Fruit fly (Drosophila melanogaster) whole organism, embryonic: Measurements from ENCODE around the gene CG13088.

Source experiments
- Adf1 ChIP-seq: fragments of 200-800 bp; sonication (Bioruptor generic); IDR thresholded peaks from 2 replicates; pipeline ENCODE4 v1.3.6; 2022; ENCODE audit warnings: missing biosample characterization, missing genetic modification characterization
- Bgb ChIP-seq: fragments of 200-800 bp; sonication (Bioruptor generic); IDR thresholded peaks from 2 replicates; pipeline ENCODE4 v1.3.6; 2022; ENCODE audit warnings: missing biosample characterization, missing genetic modification characterization; ENCODE audit not compliant: partially characterized antibody
- CG10366 ChIP-seq: fragments of 200-800 bp; sonication (Bioruptor generic); IDR thresholded peaks from 2 replicates; pipeline ENCODE4 v1.3.6; 2022; ENCODE audit warnings: missing biosample characterization, missing genetic modification characterization
- CG10543 ChIP-seq: fragments of 200-800 bp; sonication (Bioruptor generic); optimal IDR thresholded peaks from 3 replicates; lab custom pipeline; 2017; ENCODE audit warnings: missing biosample characterization, mild to moderate bottlenecking, missing genetic modification characterization, moderate library complexity
- CG11695 ChIP-seq: fragments of 200-800 bp; sonication (Bioruptor generic); IDR thresholded peaks from 3 replicates; pipeline ENCODE4 v1.3.6; 2022; ENCODE audit warnings: missing biosample characterization, missing genetic modification characterization
- CG12391 ChIP-seq: fragments of 200-800 bp; sonication (Bioruptor generic); optimal IDR thresholded peaks from 3 replicates; lab custom pipeline; 2018; ENCODE audit warnings: missing biosample characterization, mild to moderate bottlenecking, missing genetic modification characterization, moderate library complexity
- CG13296 ChIP-seq: fragments of 200-800 bp; sonication (Bioruptor generic); optimal IDR thresholded peaks from 3 replicates; lab custom pipeline; 2018; ENCODE audit warnings: missing biosample characterization, mild to moderate bottlenecking, missing genetic modification characterization
- CG2199 ChIP-seq: fragments of 200-800 bp; sonication (Bioruptor generic); IDR thresholded peaks from 3 replicates; pipeline ENCODE4 v1.3.6; 2022; ENCODE audit warnings: missing biosample characterization, missing genetic modification characterization
- CG2202 ChIP-seq: fragments of 200-800 bp; sonication (Bioruptor generic); optimal IDR thresholded peaks from 2 replicates; lab custom pipeline; 2018; ENCODE audit warnings: missing biosample characterization, mild to moderate bottlenecking, missing genetic modification characterization
- CG30403 ChIP-seq: fragments of 200-800 bp; sonication (Bioruptor generic); optimal IDR thresholded peaks from 3 replicates; lab custom pipeline; 2016; ENCODE audit warnings: missing biosample characterization, missing genetic modification characterization
- CG31365 ChIP-seq: fragments of 200-800 bp; sonication (Bioruptor generic); optimal IDR thresholded peaks from 2 replicates; lab custom pipeline; 2018; ENCODE audit warnings: missing biosample characterization, mild to moderate bottlenecking, missing genetic modification characterization
- CG34376 ChIP-seq: fragments of 200-800 bp; sonication (Bioruptor generic); optimal IDR thresholded peaks from 2 replicates; lab custom pipeline; 2018; ENCODE audit warnings: missing biosample characterization, mild to moderate bottlenecking, missing genetic modification characterization
- CG3838 ChIP-seq: fragments of 200-800 bp; sonication (Bioruptor generic); optimal IDR thresholded peaks from 3 replicates; lab custom pipeline; 2016; ENCODE audit warnings: missing biosample characterization, missing genetic modification characterization
- CG42726 ChIP-seq: fragments of 200-800 bp; sonication (Bioruptor generic); IDR thresholded peaks from 2 replicates; pipeline ENCODE4 v1.3.6; 2022; ENCODE audit warnings: missing biosample characterization, missing genetic modification characterization; ENCODE audit not compliant: partially characterized antibody
- CG6765 ChIP-seq: fragments of 200-800 bp; sonication (Bioruptor generic); optimal IDR thresholded peaks from 3 replicates; lab custom pipeline; 2017; ENCODE audit warnings: missing biosample characterization, mild to moderate bottlenecking, missing genetic modification characterization
- CG8290 ChIP-seq, 3 experiments: fragments of 200-800 bp; sonication (Bioruptor generic); optimal IDR thresholded peaks; 2 replicates each; lab custom pipeline; 2016 to 2019; ENCODE audit warnings: missing biosample characterization in 3 of 3, missing genetic modification characterization in 3 of 3, mild to moderate bottlenecking in 2 of 3, moderate library complexity in 1 of 3
- CG8924 ChIP-seq: fragments of 200-800 bp; optimal IDR thresholded peaks from 3 replicates; lab custom pipeline; 2019; ENCODE audit warnings: missing biosample characterization, mild to moderate bottlenecking, missing genetic modification characterization, moderate library complexity
- CG9932 ChIP-seq: fragments of 200-800 bp; sonication (Bioruptor generic); IDR thresholded peaks from 2 replicates; pipeline ENCODE4 v1.3.6; 2022; ENCODE audit warnings: missing biosample characterization, missing genetic modification characterization
- CrebB ChIP-seq: fragments of 200-800 bp; sonication (Bioruptor generic); optimal IDR thresholded peaks from 3 replicates; lab custom pipeline; 2018; ENCODE audit warnings: missing biosample characterization, mild to moderate bottlenecking, missing genetic modification characterization
- Dad ChIP-seq: fragments of 200-800 bp; sonication (Bioruptor generic); optimal IDR thresholded peaks from 3 replicates; lab custom pipeline; 2016; ENCODE audit warnings: missing biosample characterization, missing genetic modification characterization
- Dbx ChIP-seq: fragments of 200-800 bp; sonication (Bioruptor generic); IDR thresholded peaks from 3 replicates; pipeline ENCODE4 v1.3.6; 2022; ENCODE audit warnings: missing biosample characterization, missing genetic modification characterization
- Drgx ChIP-seq: fragments of 200-800 bp; sonication (Bioruptor generic); IDR thresholded peaks from 2 replicates; pipeline ENCODE4 v1.3.6; 2022; ENCODE audit warnings: missing biosample characterization, missing genetic modification characterization
- Eip74EF ChIP-seq, 2 experiments: fragments of 200-800 bp in 1 of 2; fragments of >200 bp in 1 of 2; sonication (Bioruptor generic) in 1 of 2; optimal IDR thresholded peaks; 2 replicates each; lab custom pipeline; 2017 to 2019; ENCODE audit warnings: missing biosample characterization in 2 of 2, missing genetic modification characterization in 2 of 2, mild to moderate bottlenecking in 1 of 2, moderate library complexity in 1 of 2
- GATAe ChIP-seq: fragments of 200-800 bp; sonication (Bioruptor generic); conservative IDR thresholded peaks from 2 replicates; pipeline ENCODE4 v1.3.6; 2022; ENCODE audit warnings: missing biosample characterization, missing genetic modification characterization
- HHEX ChIP-seq: fragments of 200-800 bp; sonication (Bioruptor generic); optimal IDR thresholded peaks from 3 replicates; lab custom pipeline; 2017; ENCODE audit warnings: missing biosample characterization, mild to moderate bottlenecking, missing genetic modification characterization, missing genetic modification reagents
- Hmr ChIP-seq: fragments of 200-800 bp; sonication (Bioruptor generic); optimal IDR thresholded peaks from 3 replicates; lab custom pipeline; 2017; ENCODE audit warnings: mild to moderate bottlenecking, missing biosample characterization, missing genetic modification reagents, missing genetic modification characterization
- Jarid2 ChIP-seq: fragments of 200-800 bp; sonication (Bioruptor generic); optimal IDR thresholded peaks from 3 replicates; lab custom pipeline; 2017; ENCODE audit warnings: mild to moderate bottlenecking, missing biosample characterization, missing genetic modification reagents, missing genetic modification characterization
- MTF-1 ChIP-seq: fragments of 200-800 bp; sonication (Bioruptor generic); optimal IDR thresholded peaks from 2 replicates; lab custom pipeline; 2018; ENCODE audit warnings: missing biosample characterization, mild to moderate bottlenecking, missing genetic modification characterization, borderline replicate concordance
- Nf-YC ChIP-seq: fragments of 200-800 bp; optimal IDR thresholded peaks from 3 replicates; lab custom pipeline; 2019; ENCODE audit warnings: missing biosample characterization, mild to moderate bottlenecking, missing genetic modification characterization, moderate library complexity
- Rfx ChIP-seq: fragments of 200-800 bp; sonication (Bioruptor generic); IDR thresholded peaks from 2 replicates; pipeline ENCODE4 v1.3.6; 2022; ENCODE audit warnings: missing biosample characterization, missing genetic modification characterization
- ap ChIP-seq: fragments of 200-800 bp; sonication (Bioruptor generic); IDR thresholded peaks from 2 replicates; pipeline ENCODE4 v1.3.6; 2022; ENCODE audit warnings: missing biosample characterization, missing genetic modification characterization
- bowl ChIP-seq: fragments of 200-800 bp; sonication (Bioruptor generic); IDR thresholded peaks from 2 replicates; pipeline ENCODE4 v1.3.6; 2022; ENCODE audit warnings: missing biosample characterization, missing genetic modification characterization
- caup ChIP-seq: fragments of 200-800 bp; sonication (Bioruptor generic); optimal IDR thresholded peaks from 3 replicates; lab custom pipeline; 2017; ENCODE audit warnings: missing biosample characterization, mild to moderate bottlenecking, missing genetic modification characterization, moderate library complexity; ENCODE audit not compliant: severe bottlenecking
- chm ChIP-seq: fragments of 200-800 bp; sonication (Bioruptor generic); IDR thresholded peaks from 2 replicates; pipeline ENCODE4 v1.3.6; 2022; ENCODE audit warnings: missing biosample characterization, missing genetic modification characterization
- ci ChIP-seq: fragments of 200-800 bp; sonication (Bioruptor generic); IDR thresholded peaks from 3 replicates; pipeline ENCODE4 v1.3.6; 2022; ENCODE audit warnings: missing biosample characterization, missing genetic modification characterization
- crol ChIP-seq: fragments of 200-800 bp; sonication (Bioruptor generic); IDR thresholded peaks from 2 replicates; pipeline ENCODE4 v1.3.6; 2022; ENCODE audit warnings: missing biosample characterization, missing genetic modification characterization
- cwo ChIP-seq: fragments of 200-800 bp; sonication (Bioruptor generic); optimal IDR thresholded peaks from 3 replicates; lab custom pipeline; 2017; ENCODE audit warnings: missing biosample characterization, missing genetic modification characterization, mild to moderate bottlenecking, moderate library complexity, missing genetic modification reagents
- eve ChIP-seq, 2 experiments: fragments of >200 bp; optimal IDR thresholded peaks; 2 replicates each; lab custom pipeline; 2017; ENCODE audit warnings: missing biosample characterization in 2 of 2, missing genetic modification characterization in 2 of 2
- lab ChIP-seq: fragments of 200-800 bp; sonication (Bioruptor generic); optimal IDR thresholded peaks from 3 replicates; lab custom pipeline; 2017; ENCODE audit warnings: missing biosample characterization, missing genetic modification characterization, mild to moderate bottlenecking, moderate library complexity, missing genetic modification reagents
- nom ChIP-seq: fragments of 200-800 bp; sonication (Bioruptor generic); optimal IDR thresholded peaks from 2 replicates; lab custom pipeline; 2017; ENCODE audit warnings: missing biosample characterization, missing genetic modification characterization, mild to moderate bottlenecking, moderate library complexity, missing genetic modification reagents
- ranshi ChIP-seq: fragments of 200-800 bp; sonication (Bioruptor generic); IDR thresholded peaks from 2 replicates; pipeline ENCODE4 v1.3.6; 2022; ENCODE audit warnings: missing biosample characterization, missing genetic modification characterization
- rib ChIP-seq: fragments of 200-800 bp; sonication (Bioruptor generic); IDR thresholded peaks from 2 replicates; pipeline ENCODE4 v1.3.6; 2022; ENCODE audit warnings: missing biosample characterization, missing genetic modification characterization
- sens ChIP-seq: fragments of 200-800 bp; sonication (Bioruptor generic); peaks from one replicate; lab custom pipeline; 2016; ENCODE audit warnings: missing biosample characterization, missing genetic modification characterization
- sima ChIP-seq: fragments of 200-800 bp; sonication (Bioruptor generic); optimal IDR thresholded peaks from 2 replicates; lab custom pipeline; 2016; ENCODE audit warnings: missing biosample characterization, missing genetic modification characterization
- sob ChIP-seq: fragments of 200-800 bp; sonication (Bioruptor generic); IDR thresholded peaks from 2 replicates; pipeline ENCODE4 v1.3.6; 2022; ENCODE audit warnings: missing biosample characterization, missing genetic modification characterization
- stc ChIP-seq: fragments of 200-800 bp; sonication (Bioruptor generic); IDR thresholded peaks from 2 replicates; pipeline ENCODE4 v1.3.6; 2022; ENCODE audit warnings: missing biosample characterization, missing genetic modification characterization
- sug ChIP-seq: fragments of 200-800 bp; optimal IDR thresholded peaks from 2 replicates; lab custom pipeline; 2019; ENCODE audit warnings: missing biosample characterization, mild to moderate bottlenecking, missing genetic modification characterization, moderate library complexity
- ttk ChIP-seq: fragments of 200-800 bp; sonication (Bioruptor generic); IDR thresholded peaks from 2 replicates; pipeline ENCODE4 v2.1.2; 2022; ENCODE audit warnings: missing biosample characterization, missing genetic modification characterization
- vvl ChIP-seq: fragments of 200-800 bp; sonication (Bioruptor generic); IDR thresholded peaks from 2 replicates; pipeline ENCODE4 v1.3.6; 2022; ENCODE audit warnings: missing biosample characterization, missing genetic modification characterization

The CG13088 gene

DNA sequence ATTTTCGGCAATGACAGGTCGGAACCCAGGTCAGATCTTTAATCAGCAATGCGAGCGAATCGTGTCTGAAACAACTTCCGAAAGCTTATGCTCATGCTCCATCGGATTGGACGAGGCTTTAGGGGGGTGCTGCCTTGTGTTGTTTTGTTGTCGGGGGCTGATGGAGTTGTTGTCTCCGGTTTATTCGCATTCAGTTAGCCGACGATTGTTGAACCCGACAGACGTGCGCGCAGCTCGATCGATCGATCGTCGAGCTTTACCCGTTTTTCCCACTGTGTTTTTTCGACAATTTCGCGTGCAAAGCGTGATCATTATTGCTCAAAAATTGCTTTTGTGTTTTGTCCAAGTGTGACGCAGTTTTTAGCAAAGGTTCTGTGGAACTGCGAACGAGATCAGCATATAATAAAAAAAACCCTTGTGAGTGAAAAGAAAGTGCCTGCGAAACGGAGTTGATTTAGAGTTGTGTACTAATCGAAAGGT is 40.2 kb downstream of the CG13088 start, which contains the start of gene CG17834:
Gene CG17834 (plus strand): TSS at position 191 of the 480 bp plus-strand sequence.
- TF ChIP-seq CG10366 (GFP tag; lab: Robert Waterston, UW) (no peak), CG12391 (tag; lab: Kevin White, UChicago) (no peak), CG10543 (peak; percentile 61), CG8290 (GFP tag; optimal IDR thresholded peaks at IDR 0.05; lab: Kevin White, UChicago) (no peak), CG8290 (tag; optimal IDR thresholded peaks at IDR 0.05; lab: Kevin White, UChicago) (peak in 1 of 2 experiments; percentile 65), eve (GFP tag; optimal IDR thresholded peaks at IDR 0.05; lab: Kevin White, UChicago) (no peak), Nf-YC (tag; lab: Kevin White, UChicago) (peak; percentile 77), Adf1 (GFP tag; lab: Robert Waterston, UW) (peak; percentile 22; the same call in 1 of the 2 replicates), Eip74EF (GFP tag; optimal IDR thresholded peaks at IDR 0.05; lab: Kevin White, UChicago) (peak in 1 of 2 experiments; percentile 33), sima (no peak), CG31365 (tag; lab: Kevin White, UChicago) (no peak), CG13296 (GFP tag; lab: Kevin White, UChicago) (peak; percentile 30), CG6765 (peak; percentile 40), ci (GFP tag; lab: Robert Waterston, UW) (peak; percentile 59; the same call in 2 of the 3 replicates), nom (GFP tag; lab: Kevin White, UChicago) (peak; percentile 65), sug (tag; lab: Kevin White, UChicago) (peak; percentile 68), ap (GFP tag; lab: Robert Waterston, UW) (no peak), rib (GFP tag; lab: Robert Waterston, UW) (peak; percentile 82), Rfx (GFP tag; lab: Robert Waterston, UW) (peak; percentile 52), GATAe (GFP tag; lab: Robert Waterston, UW) (no peak), HHEX (GFP tag; lab: Kevin White, UChicago) (peak; percentile 16), crol (peak; percentile 77), CG8924 (tag; lab: Kevin White, UChicago) (no peak), sens (GFP tag; lab: Kevin White, UChicago) (peak; percentile 64), vvl (GFP tag; lab: Robert Waterston, UW) (0 out of 2 replicates have a peak, but pooled peaks have one; percentile 26), Hmr (peak; percentile 10), CG11695 (peak; percentile 30; the same call in 1 of the 3 replicates), cwo (GFP tag; lab: Kevin White, UChicago) (peak; percentile 67), CrebB (tag; lab: Kevin White, UChicago) (no peak), Drgx (GFP tag; lab: Robert Waterston, UW) (0 out of 2 replicates have a peak, but pooled peaks have one; percentile 18), MTF-1 (GFP tag; lab: Kevin White, UChicago) (peak; percentile 27), Dad (GFP tag; lab: Kevin White, UChicago) (no peak), CG2199 (GFP tag; lab: Robert Waterston, UW) (peak; percentile 58; the same call in 1 of the 3 replicates), stc (GFP tag; lab: Robert Waterston, UW) (peak; percentile 25; the same call in 1 of the 2 replicates), CG42726 (GFP tag; lab: Robert Waterston, UW) (peak; percentile 37; the same call in 1 of the 2 replicates), ttk (GFP tag; lab: Robert Waterston, UW) (peak; percentile 22; the same call in 1 of the 2 replicates), CG30403 (GFP tag; lab: Kevin White, UChicago) (no peak), caup (GFP tag; lab: Kevin White, UChicago) (peak; percentile 40), CG34376 (GFP tag; lab: Kevin White, UChicago) (peak; percentile 87), chm (GFP tag; lab: Robert Waterston, UW) (peak; percentile 75), Jarid2 (GFP tag; lab: Kevin White, UChicago) (peak; percentile 88), CG9932 (GFP tag; lab: Robert Waterston, UW) (0 out of 2 replicates have a peak, but pooled peaks have one; percentile 16), sob (GFP tag; lab: Robert Waterston, UW) (0 out of 2 replicates have a peak, but pooled peaks have one; percentile 12), CG3838 (no peak), CG2202 (tag; lab: Kevin White, UChicago) (no peak), lab (GFP tag; lab: Kevin White, UChicago) (peak; percentile 71), Dbx (GFP tag; lab: Robert Waterston, UW) (peak; percentile 21; the same call in 1 of the 3 replicates), Bgb (GFP tag; lab: Robert Waterston, UW) (peak; percentile 48; the same call in 1 of the 2 replicates), bowl (GFP tag; lab: Robert Waterston, UW) (0 out of 2 replicates have a peak, but pooled peaks have one; percentile 37), ranshi (GFP tag; lab: Robert Waterston, UW) (peak; percentile 12; the same call in 1 of the 2 replicates)
